Fruit fly (Drosophila melanogaster): ENCODE measurements around the gene Afti.

Afti gene

dm6 chr3R:14348480-14348879 is 22.0 kb upstream of the Afti start (continued):
- TF ChIP-seq sob (GFP tag; IDR thresholded peaks at IDR 0.05): no peak
- TF ChIP-seq ranshi (GFP tag; IDR thresholded peaks at IDR 0.05): no peak
- no peak for TF ChIP-seq psq (GFP tag; optimal IDR thresholded peaks at IDR 0.05)
- TF ChIP-seq crol (GFP tag; IDR thresholded peaks at IDR 0.05): no peak
- TF ChIP-seq CG10147 (GFP tag; optimal IDR thresholded peaks at IDR 0.05): no peak
- TF ChIP-seq CG8281 (tag; optimal IDR thresholded peaks at IDR 0.05): no peak
- no peak for TF ChIP-seq Doc2 (GFP tag; IDR thresholded peaks at IDR 0.05)
- no peak for TF ChIP-seq CG14965 (GFP tag; optimal IDR thresholded peaks at IDR 0.05; ENCODE audit: borderline replicate concordance)
- TF ChIP-seq salm (tag; optimal IDR thresholded peaks at IDR 0.05): no peak
- no peak for TF ChIP-seq Dek (tag; optimal IDR thresholded peaks at IDR 0.05)
- no peak for TF ChIP-seq CG7963 (GFP tag; IDR thresholded peaks at IDR 0.05; ENCODE audit: partially characterized antibody)
- TF ChIP-seq CG1647 (GFP tag; optimal IDR thresholded peaks at IDR 0.05): no peak
- no peak for TF ChIP-seq NC2β (GFP tag; optimal IDR thresholded peaks at IDR 0.05)
- TF ChIP-seq klu (GFP tag; IDR thresholded peaks at IDR 0.05): no peak
- no peak for TF ChIP-seq ab (GFP tag; optimal IDR thresholded peaks at IDR 0.05)
- TF ChIP-seq Dfd (GFP tag; optimal IDR thresholded peaks at IDR 0.05): no peak
- TF ChIP-seq Dp (GFP tag; optimal IDR thresholded peaks at IDR 0.05): no peak
- TF ChIP-seq kay (GFP tag; optimal IDR thresholded peaks at IDR 0.05): no peak
- TF ChIP-seq CG30431 (GFP tag; optimal IDR thresholded peaks at IDR 0.05): no peak
- no peak for TF ChIP-seq Drgx (GFP tag; IDR thresholded peaks at IDR 0.05)
- TF ChIP-seq Meics (GFP tag; optimal IDR thresholded peaks at IDR 0.05): no peak
- TF ChIP-seq row (GFP tag; IDR thresholded peaks at IDR 0.05): 0 out of 3 replicates have a peak, but pooled peaks have one; percentile 24
- TF ChIP-seq CG18599 (GFP tag; optimal IDR thresholded peaks at IDR 0.05): peak; percentile 69
- TF ChIP-seq Hmx (GFP tag; optimal IDR thresholded peaks at IDR 0.05): no peak
- no peak for TF ChIP-seq nerfin-1 (tag; optimal IDR thresholded peaks at IDR 0.05)
- no peak for TF ChIP-seq scrt (GFP tag; optimal IDR thresholded peaks at IDR 0.05)
- peak; percentile 10 for TF ChIP-seq CG8924 (tag; optimal IDR thresholded peaks at IDR 0.05)
- TF ChIP-seq Fer1 (GFP tag; optimal IDR thresholded peaks at IDR 0.05): peak; percentile 44
- TF ChIP-seq ttk (GFP tag; IDR thresholded peaks at IDR 0.05): no peak
- TF ChIP-seq CG3995 (GFP tag; optimal IDR thresholded peaks at IDR 0.05): no peak
- TF ChIP-seq CHES-1-like (GFP tag; optimal IDR thresholded peaks at IDR 0.05): no peak
- no peak for TF ChIP-seq mld (GFP tag; IDR thresholded peaks at IDR 0.05; ENCODE audit: partially characterized antibody)
- TF ChIP-seq CG11398 (GFP tag; optimal IDR thresholded peaks at IDR 0.05): no peak
- TF ChIP-seq Dll (GFP tag; IDR thresholded peaks at IDR 0.05; ENCODE audit: partially characterized antibody): no peak
- no peak for TF ChIP-seq Ets65A (GFP tag)
- no peak for TF ChIP-seq eve (GFP tag; optimal IDR thresholded peaks at IDR 0.05)
- no peak for TF ChIP-seq Mes4 (GFP tag; optimal IDR thresholded peaks at IDR 0.05)
- no peak for TF ChIP-seq shn (GFP tag; optimal IDR thresholded peaks at IDR 0.05)
- no peak for TF ChIP-seq zen (tag; optimal IDR thresholded peaks at IDR 0.05)
- no peak for TF ChIP-seq CG9437 (GFP tag; optimal IDR thresholded peaks at IDR 0.05)
- TF ChIP-seq CG2202 (tag; optimal IDR thresholded peaks at IDR 0.05): no peak
- no peak for TF ChIP-seq corto (GFP tag; optimal IDR thresholded peaks at IDR 0.05)
- no peak for TF ChIP-seq Hr3 (GFP tag; optimal IDR thresholded peaks at IDR 0.05)
- peak; percentile 51 for TF ChIP-seq lab (GFP tag; optimal IDR thresholded peaks at IDR 0.05)
- TF ChIP-seq CG16813 (GFP tag; IDR thresholded peaks at IDR 0.05; ENCODE audit: partially characterized antibody): no peak
- no peak for TF ChIP-seq nau (GFP tag; optimal IDR thresholded peaks at IDR 0.05)
- no peak for TF ChIP-seq lmd (GFP tag; IDR thresholded peaks at IDR 0.05)
- no peak for TF ChIP-seq CG1233 (GFP tag; optimal IDR thresholded peaks at IDR 0.05)
- TF ChIP-seq CG13424 (tag; optimal IDR thresholded peaks at IDR 0.05): peak; percentile 10
- TF ChIP-seq sens-2 (GFP tag; IDR thresholded peaks at IDR 0.05): no peak
- no peak for TF ChIP-seq hkb (optimal IDR thresholded peaks at IDR 0.05)
- no peak for TF ChIP-seq hkb (GFP tag; IDR thresholded peaks at IDR 0.05)

Data from whole organism, embryonic.